Worm (Caenorhabditis elegans) whole organism, late embryonic: ENCODE measurements around the gene F53C3.7.

Source experiments
- ceh-2 ChIP-seq: sonication (generic microtip); optimal IDR thresholded peaks from 2 replicates; lab custom pipeline; 2016; ENCODE audit warnings: missing genotype, missing genetic modification characterization, missing compliant biosample characterization
- ceh-30 ChIP-seq: fragments of 150-350 bp; optimal IDR thresholded peaks from 2 replicates; lab custom pipeline; 2014; ENCODE audit warnings: missing biosample characterization, missing genetic modification characterization
- fkh-10 ChIP-seq: fragments of 150-350 bp; optimal IDR thresholded peaks from 2 replicates; lab custom pipeline; 2014; ENCODE audit warnings: missing biosample characterization, missing genetic modification reagents, missing genetic modification characterization
- lin-11 ChIP-seq: fragments of 200-800 bp; sonication (Bioruptor generic); optimal IDR thresholded peaks from 2 replicates; lab custom pipeline; 2018; ENCODE audit warnings: mild to moderate bottlenecking, missing genetic modification characterization, missing compliant biosample characterization
- nhr-11 ChIP-seq: fragments of 150-350 bp; optimal IDR thresholded peaks from 2 replicates; lab custom pipeline; 2014; ENCODE audit warnings: missing biosample characterization, missing genetic modification characterization
- sox-4 ChIP-seq: sonication (generic microtip); optimal IDR thresholded peaks from 2 replicates; lab custom pipeline; 2017; ENCODE audit warnings: mild to moderate bottlenecking, missing genetic modification characterization, inconsistent platforms, missing compliant biosample characterization
- unc-55 ChIP-seq: sonication (generic microtip); optimal IDR thresholded peaks from 2 replicates; lab custom pipeline; 2017; ENCODE audit warnings: missing biosample characterization, missing genetic modification reagents, missing genetic modification characterization

ce11 chrII:3935098-3935497 lies 40.2 kb downstream of the F53C3.7 start:
- TF ChIP-seq ceh-30 (tag; lab: Kevin White, UChicago) (no peak), sox-4 (tag; lab: Kevin White, UChicago) (no peak), nhr-11 (no peak), fkh-10 (no peak), ceh-2 (no peak), unc-55 (GFP tag; lab: Kevin White, UChicago) (no peak), lin-11 (tag; lab: Kevin White, UChicago) (no peak)
